Fruit fly (Drosophila melanogaster) whole organism, embryonic: ENCODE measurements around the gene CG32023.

Source experiments
- Atf6 ChIP-seq: fragments of 200-800 bp; sonication (Bioruptor generic); IDR thresholded peaks from 2 replicates; pipeline ENCODE4 v1.3.6; 2022; ENCODE audit warnings: missing biosample characterization, missing genetic modification characterization
- BtbVII ChIP-seq: fragments of 200-800 bp; sonication (Bioruptor generic); optimal IDR thresholded peaks from 3 replicates; lab custom pipeline; 2017; ENCODE audit warnings: missing biosample characterization, mild to moderate bottlenecking, missing genetic modification characterization
- CG10431 ChIP-seq: fragments of 200-800 bp; sonication (Bioruptor generic); optimal IDR thresholded peaks from 3 replicates; lab custom pipeline; 2018; ENCODE audit warnings: missing biosample characterization, mild to moderate bottlenecking, missing genetic modification characterization
- CG11398 ChIP-seq: fragments of 200-800 bp; sonication (Bioruptor generic); optimal IDR thresholded peaks from 2 replicates; lab custom pipeline; 2016; ENCODE audit warnings: missing biosample characterization, missing genetic modification characterization
- CG12769 ChIP-seq: fragments of 200-800 bp; sonication (Bioruptor generic); optimal IDR thresholded peaks from 2 replicates; lab custom pipeline; 2019; ENCODE audit warnings: missing biosample characterization, mild to moderate bottlenecking, missing genetic modification characterization, moderate library complexity
- CG14667 ChIP-seq: fragments of 200-800 bp; sonication (Bioruptor generic); IDR thresholded peaks from 2 replicates; pipeline ENCODE4 v1.3.6; 2022; ENCODE audit warnings: missing biosample characterization, missing genetic modification characterization
- CG15073 ChIP-seq: fragments of 200-800 bp; sonication (Bioruptor generic); optimal IDR thresholded peaks from 2 replicates; lab custom pipeline; 2016; ENCODE audit warnings: missing biosample characterization, missing genetic modification characterization
- CG15269 ChIP-seq: fragments of 200-800 bp; sonication (Bioruptor generic); optimal IDR thresholded peaks from 2 replicates; lab custom pipeline; 2018; ENCODE audit warnings: missing biosample characterization, mild to moderate bottlenecking, missing genetic modification characterization, moderate library complexity
- CG1602 ChIP-seq: fragments of 200-800 bp; sonication (Bioruptor generic); optimal IDR thresholded peaks from 3 replicates; lab custom pipeline; 2016; ENCODE audit warnings: missing biosample characterization, missing genetic modification characterization
- CG31365 ChIP-seq: fragments of 200-800 bp; sonication (Bioruptor generic); optimal IDR thresholded peaks from 2 replicates; lab custom pipeline; 2018; ENCODE audit warnings: missing biosample characterization, mild to moderate bottlenecking, missing genetic modification characterization
- CG31441 ChIP-seq: fragments of 200-800 bp; sonication (Bioruptor generic); IDR thresholded peaks from 2 replicates; pipeline ENCODE4 v1.3.6; 2022; ENCODE audit warnings: missing biosample characterization, missing genetic modification characterization
- CG3726 ChIP-seq: fragments of 200-800 bp; sonication (Bioruptor generic); IDR thresholded peaks from 3 replicates; pipeline ENCODE4, ENCODE4 v1.3.6; 2022; ENCODE audit warnings: missing biosample characterization, missing genetic modification characterization
- CG42726 ChIP-seq: fragments of 200-800 bp; sonication (Bioruptor generic); IDR thresholded peaks from 2 replicates; pipeline ENCODE4 v1.3.6; 2022; ENCODE audit warnings: missing biosample characterization, missing genetic modification characterization; ENCODE audit not compliant: partially characterized antibody
- CG6689 ChIP-seq: fragments of 200-800 bp; sonication (Bioruptor generic); IDR thresholded peaks from 2 replicates; pipeline ENCODE4 v1.3.6; 2022; ENCODE audit warnings: missing biosample characterization, missing genetic modification characterization
- CG7372 ChIP-seq: fragments of 200-800 bp; sonication (Bioruptor generic); IDR thresholded peaks from 2 replicates; pipeline ENCODE4 v1.3.6; 2022; ENCODE audit warnings: missing biosample characterization, missing genetic modification characterization
- CG7745 ChIP-seq: fragments of 200-800 bp; sonication (Bioruptor generic); optimal IDR thresholded peaks from 2 replicates; lab custom pipeline; 2018; ENCODE audit warnings: missing biosample characterization, mild to moderate bottlenecking, missing genetic modification characterization, moderate library complexity
- CG8388 ChIP-seq: fragments of 200-800 bp; sonication (Bioruptor generic); optimal IDR thresholded peaks from 2 replicates; lab custom pipeline; 2019; ENCODE audit warnings: missing biosample characterization, mild to moderate bottlenecking, missing genetic modification characterization, moderate library complexity
- CG9932 ChIP-seq: fragments of 200-800 bp; sonication (Bioruptor generic); IDR thresholded peaks from 2 replicates; pipeline ENCODE4 v1.3.6; 2022; ENCODE audit warnings: missing biosample characterization, missing genetic modification characterization
- H2.0 ChIP-seq: fragments of 200-800 bp; sonication (Bioruptor generic); IDR thresholded peaks from 2 replicates; pipeline ENCODE4 v1.3.6; 2022; ENCODE audit warnings: missing biosample characterization, missing genetic modification characterization
- Kr ChIP-seq: fragments of 200-800 bp; sonication (Bioruptor generic); optimal IDR thresholded peaks from 2 replicates; lab custom pipeline; 2017; ENCODE audit warnings: missing biosample characterization, mild to moderate bottlenecking, missing genetic modification characterization
- MBD-R2 ChIP-seq: fragments of 200-800 bp; sonication (Bioruptor generic); IDR thresholded peaks from 2 replicates; pipeline ENCODE4 v1.3.6; 2022; ENCODE audit warnings: missing biosample characterization, missing genetic modification characterization
- Nf-YA ChIP-seq: fragments of 200-800 bp; sonication (Bioruptor generic); IDR thresholded peaks from 2 replicates; pipeline ENCODE4 v1.3.6; 2022; ENCODE audit warnings: missing biosample characterization, missing genetic modification characterization
- Ravus ChIP-seq: fragments of 200-800 bp; sonication (Bioruptor generic); IDR thresholded peaks from 2 replicates; pipeline ENCODE4 v1.3.6; 2022; ENCODE audit warnings: missing biosample characterization, missing genetic modification characterization
- Rfx ChIP-seq: fragments of 200-800 bp; sonication (Bioruptor generic); IDR thresholded peaks from 2 replicates; pipeline ENCODE4 v1.3.6; 2022; ENCODE audit warnings: missing biosample characterization, missing genetic modification characterization
- Rx ChIP-seq: fragments of 200-800 bp; sonication (Bioruptor generic); IDR thresholded peaks from 2 replicates; pipeline ENCODE4 v1.3.6; 2022; ENCODE audit warnings: missing biosample characterization, missing genetic modification characterization
- Six4 ChIP-seq: fragments of 200-800 bp; sonication (Bioruptor generic); optimal IDR thresholded peaks from 2 replicates; lab custom pipeline; 2016; ENCODE audit warnings: missing biosample characterization, missing genetic modification characterization
- Spps ChIP-seq: fragments of 200-800 bp; sonication (Bioruptor generic); optimal IDR thresholded peaks from 2 replicates; lab custom pipeline; 2018; ENCODE audit warnings: missing biosample characterization, mild to moderate bottlenecking, missing genetic modification characterization
- Taf1 ChIP-seq: fragments of 200-800 bp; sonication (Bioruptor generic); IDR thresholded peaks from 2 replicates; pipeline ENCODE4 v1.3.6; 2022; ENCODE audit warnings: missing biosample characterization, missing genetic modification characterization
- ash1 ChIP-seq: fragments of 200-800 bp; sonication (Bioruptor generic); optimal IDR thresholded peaks from 2 replicates; lab custom pipeline; 2018; ENCODE audit warnings: missing biosample characterization, mild to moderate bottlenecking, missing genetic modification characterization
- bcd ChIP-seq: fragments of 200-800 bp; sonication (Bioruptor generic); optimal IDR thresholded peaks from 2 replicates; lab custom pipeline; 2017; ENCODE audit warnings: missing biosample characterization, mild to moderate bottlenecking, missing genetic modification characterization
- bowl ChIP-seq: fragments of 200-800 bp; sonication (Bioruptor generic); IDR thresholded peaks from 2 replicates; pipeline ENCODE4 v1.3.6; 2022; ENCODE audit warnings: missing biosample characterization, missing genetic modification characterization
- btn ChIP-seq: fragments of 200-800 bp; sonication (Bioruptor generic); optimal IDR thresholded peaks from 2 replicates; lab custom pipeline; 2016; ENCODE audit warnings: missing biosample characterization, missing genetic modification characterization
- cad ChIP-seq: fragments of >200 bp; optimal IDR thresholded peaks from 2 replicates; lab custom pipeline; 2017; ENCODE audit warnings: missing biosample characterization, missing genetic modification characterization
- crc ChIP-seq: fragments of 200-800 bp; sonication (Bioruptor generic); optimal IDR thresholded peaks from 2 replicates; lab custom pipeline; 2016; ENCODE audit warnings: missing biosample characterization, missing genetic modification characterization
- croc ChIP-seq: fragments of 200-800 bp; sonication (Bioruptor generic); conservative IDR thresholded peaks from 3 replicates; pipeline ENCODE4 v1.3.6; 2022; ENCODE audit warnings: missing biosample characterization, missing genetic modification characterization
- dmrt99B ChIP-seq: fragments of 200-800 bp; sonication (Bioruptor generic); optimal IDR thresholded peaks from 2 replicates; lab custom pipeline; 2018; ENCODE audit warnings: missing biosample characterization, mild to moderate bottlenecking, missing genetic modification characterization, moderate library complexity
- en ChIP-seq: fragments of 200-800 bp; sonication (Bioruptor generic); optimal IDR thresholded peaks from 2 replicates; lab custom pipeline; 2016; ENCODE audit warnings: missing biosample characterization, missing genetic modification characterization
- fd64A ChIP-seq: fragments of 200-800 bp; sonication (Bioruptor generic); optimal IDR thresholded peaks from 3 replicates; lab custom pipeline; 2018; ENCODE audit warnings: missing biosample characterization, mild to moderate bottlenecking, missing genetic modification characterization
- fd96Cb ChIP-seq: fragments of 200-800 bp; sonication (Bioruptor generic); optimal IDR thresholded peaks from 2 replicates; lab custom pipeline; 2018; ENCODE audit warnings: missing biosample characterization, mild to moderate bottlenecking, missing genetic modification characterization, moderate library complexity
- gcm2 ChIP-seq: fragments of 200-800 bp; sonication (Bioruptor generic); optimal IDR thresholded peaks from 2 replicates; lab custom pipeline; 2016; ENCODE audit warnings: missing biosample characterization, missing genetic modification characterization
- nerfin-1 ChIP-seq: fragments of 200-800 bp; sonication (Bioruptor generic); optimal IDR thresholded peaks from 3 replicates; lab custom pipeline; 2019; ENCODE audit warnings: missing biosample characterization, mild to moderate bottlenecking, missing genetic modification characterization, moderate library complexity
- nom ChIP-seq: fragments of 200-800 bp; sonication (Bioruptor generic); optimal IDR thresholded peaks from 2 replicates; lab custom pipeline; 2017; ENCODE audit warnings: missing biosample characterization, missing genetic modification characterization, mild to moderate bottlenecking, moderate library complexity, missing genetic modification reagents
- repo ChIP-seq: fragments of 200-800 bp; sonication (Bioruptor generic); optimal IDR thresholded peaks from 2 replicates; lab custom pipeline; 2016; ENCODE audit warnings: missing biosample characterization, missing genetic modification characterization
- run ChIP-seq: fragments of 200-800 bp; sonication (Bioruptor generic); optimal IDR thresholded peaks from 3 replicates; lab custom pipeline; 2018; ENCODE audit warnings: missing biosample characterization, mild to moderate bottlenecking, missing genetic modification characterization
- schlank ChIP-seq: fragments of 200-800 bp; sonication (Bioruptor generic); optimal IDR thresholded peaks from 2 replicates; lab custom pipeline; 2018; ENCODE audit warnings: missing biosample characterization, mild to moderate bottlenecking, missing genetic modification characterization
- sim ChIP-seq: fragments of 200-800 bp; sonication (Bioruptor generic); IDR thresholded peaks from 2 replicates; pipeline ENCODE4 v1.3.6; 2022; ENCODE audit warnings: missing biosample characterization, missing genetic modification characterization
- stc ChIP-seq: fragments of 200-800 bp; sonication (Bioruptor generic); IDR thresholded peaks from 2 replicates; pipeline ENCODE4 v1.3.6; 2022; ENCODE audit warnings: missing biosample characterization, missing genetic modification characterization
- tna ChIP-seq: fragments of 200-800 bp; sonication (Bioruptor generic); IDR thresholded peaks from 2 replicates; pipeline ENCODE4 v1.3.6; 2022; ENCODE audit warnings: missing biosample characterization, missing genetic modification characterization; ENCODE audit not compliant: partially characterized antibody
- unpg ChIP-seq: fragments of 200-800 bp; sonication (Bioruptor generic); optimal IDR thresholded peaks from 3 replicates; lab custom pipeline; 2018; ENCODE audit warnings: missing biosample characterization, mild to moderate bottlenecking, missing genetic modification characterization, moderate library complexity
- vvl ChIP-seq: fragments of 200-800 bp; sonication (Bioruptor generic); IDR thresholded peaks from 2 replicates; pipeline ENCODE4 v1.3.6; 2022; ENCODE audit warnings: missing biosample characterization, missing genetic modification characterization
- zf30C ChIP-seq: fragments of 200-800 bp; sonication (Bioruptor generic); optimal IDR thresholded peaks from 3 replicates; lab custom pipeline; 2018; ENCODE audit warnings: missing biosample characterization, mild to moderate bottlenecking, missing genetic modification characterization
- zfh1 ChIP-seq: fragments of 200-800 bp; sonication (Bioruptor generic); IDR thresholded peaks from 3 replicates; pipeline ENCODE4 v1.3.6; 2022; ENCODE audit warnings: missing biosample characterization, missing genetic modification characterization

Gene CG32023

dm6 chr3L:8765493-8765892 is 38.5 kb downstream of the CG32023 start (continued):
- TF ChIP-seq Rfx (GFP tag; lab: Robert Waterston, UW) = no peak
- TF ChIP-seq CG3726 (GFP tag; lab: Robert Waterston, UW) = peak; percentile 7; the same call in 1 of the 3 replicates
- no peak for TF ChIP-seq crc (GFP tag; lab: Kevin White, UChicago)
- TF ChIP-seq CG1602 (GFP tag; lab: Kevin White, UChicago) = no peak
- peak; percentile 69 for TF ChIP-seq CG8388
- TF ChIP-seq Spps (tag; lab: Kevin White, UChicago) = peak; percentile 58
- TF ChIP-seq dmrt99B (tag; lab: Kevin White, UChicago) = no peak
- TF ChIP-seq gcm2 (GFP tag; lab: Kevin White, UChicago) = no peak
- no peak for TF ChIP-seq btn (GFP tag; lab: Kevin White, UChicago)
- TF ChIP-seq bcd (GFP tag; lab: Kevin White, UChicago) = no peak
- no peak for TF ChIP-seq en
- peak; percentile 67 for TF ChIP-seq Rx (GFP tag; lab: Robert Waterston, UW)
- peak; percentile 19; the same call in 1 of the 2 replicates for TF ChIP-seq Nf-YA (GFP tag; lab: Robert Waterston, UW)
- no peak for TF ChIP-seq run (tag; lab: Kevin White, UChicago)
- no peak for TF ChIP-seq CG42726
- TF ChIP-seq CG10431 (GFP tag; lab: Kevin White, UChicago) = no peak
- no peak for TF ChIP-seq schlank (tag; lab: Kevin White, UChicago)
- no peak for TF ChIP-seq CG15073 (GFP tag; lab: Kevin White, UChicago)
- TF ChIP-seq vvl (GFP tag; lab: Robert Waterston, UW) = peak; percentile 71
- no peak; the same call in 1 of the 2 replicates for TF ChIP-seq CG6689 (GFP tag; lab: Robert Waterston, UW)
- TF ChIP-seq CG12769 = no peak
- peak; percentile 74 for TF ChIP-seq zfh1
- TF ChIP-seq repo (GFP tag; lab: Kevin White, UChicago) = no peak
- no peak for TF ChIP-seq nom
- no peak for TF ChIP-seq cad (GFP tag; lab: Kevin White, UChicago)
- TF ChIP-seq Atf6 (GFP tag; lab: Robert Waterston, UW) = no peak
- TF ChIP-seq Ravus (GFP tag; lab: Robert Waterston, UW) = peak; percentile 6; the same call in 1 of the 2 replicates
- TF ChIP-seq BtbVII = no peak
- TF ChIP-seq sim = peak; percentile 72; the same call in 1 of the 2 replicates
- TF ChIP-seq tna (GFP tag; lab: Robert Waterston, UW) = no peak
- TF ChIP-seq CG9932 (GFP tag; lab: Robert Waterston, UW) = no peak
- peak; percentile 80 for TF ChIP-seq unpg (GFP tag; lab: Kevin White, UChicago)
- TF ChIP-seq zf30C (GFP tag; lab: Kevin White, UChicago) = peak; percentile 71
- TF ChIP-seq CG15269 (tag; lab: Kevin White, UChicago) = no peak
- peak; percentile 82; the same call in 1 of the 2 replicates for TF ChIP-seq CG31441 (GFP tag; lab: Robert Waterston, UW)
- TF ChIP-seq stc (GFP tag; lab: Robert Waterston, UW) = peak; percentile 55
- TF ChIP-seq Six4 = no peak
- TF ChIP-seq ash1 = no peak
- TF ChIP-seq croc (GFP tag; lab: Robert Waterston, UW) = peak; percentile 12
- no peak for TF ChIP-seq CG31365 (tag; lab: Kevin White, UChicago)
- TF ChIP-seq fd64A (GFP tag; lab: Kevin White, UChicago) = no peak
- TF ChIP-seq bowl (GFP tag; lab: Robert Waterston, UW) = peak; percentile 40; the same call in 1 of the 2 replicates
- TF ChIP-seq CG7745 (tag; lab: Kevin White, UChicago) = no peak
- TF ChIP-seq H2.0 (GFP tag; lab: Robert Waterston, UW) = peak; percentile 74
- no peak for TF ChIP-seq Taf1
- TF ChIP-seq CG7372 (GFP tag; lab: Robert Waterston, UW) = 0 out of 2 replicates have a peak, but pooled peaks have one; percentile 5
- TF ChIP-seq Kr (GFP tag; lab: Kevin White, UChicago) = no peak
- TF ChIP-seq CG11398 (GFP tag; lab: Kevin White, UChicago) = no peak
- peak; percentile 21; the same call in 1 of the 2 replicates for TF ChIP-seq CG14667
- no peak for TF ChIP-seq fd96Cb (tag; lab: Kevin White, UChicago)
- TF ChIP-seq MBD-R2 = no peak
- no peak for TF ChIP-seq nerfin-1 (tag; lab: Kevin White, UChicago)
